Fruit fly (Drosophila melanogaster): ENCODE measurements around the gene Nup35.

The Nup35 gene

DNA sequence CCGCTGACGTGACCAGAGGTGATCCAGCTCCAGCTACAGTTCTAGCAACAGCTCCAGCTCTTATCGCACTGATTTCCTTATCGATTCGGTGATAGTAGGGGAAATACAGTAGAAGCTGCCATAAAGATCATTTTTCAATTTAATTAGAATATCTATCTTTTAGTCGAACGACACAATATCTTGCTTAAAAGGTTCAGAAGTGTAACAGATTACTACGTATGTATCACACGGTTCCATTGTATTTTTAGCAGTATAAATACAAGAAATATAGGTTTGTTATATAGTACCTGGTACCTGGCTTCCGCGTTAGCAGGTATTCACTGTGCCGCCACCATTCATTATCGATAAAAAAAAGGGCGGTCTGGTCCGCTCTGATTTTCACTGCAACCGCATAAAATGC is 3.1 kb upstream of the Nup35 start (continued):
- TF ChIP-seq net (GFP tag; optimal IDR thresholded peaks at IDR 0.05) (peak; percentile 65), cyc (GFP tag; optimal IDR thresholded peaks at IDR 0.05) (peak; percentile 80), CG6792 (GFP tag; optimal IDR thresholded peaks at IDR 0.05) (peak; percentile 80), Met (GFP tag; optimal IDR thresholded peaks at IDR 0.05) (peak; percentile 83), Eip93F (GFP tag; optimal IDR thresholded peaks at IDR 0.05) (peak; percentile 68), CG4318 (GFP tag; optimal IDR thresholded peaks at IDR 0.05) (peak; percentile 55), CG8319 (GFP tag; optimal IDR thresholded peaks at IDR 0.05) (peak; percentile 66), lz (GFP tag; optimal IDR thresholded peaks at IDR 0.05) (peak; percentile 75), CG6163 (GFP tag; IDR thresholded peaks at IDR 0.05) (peak; percentile 77), CG15336 (GFP tag; IDR thresholded peaks at IDR 0.05) (peak; percentile 60), Ets21C (GFP tag; optimal IDR thresholded peaks at IDR 0.05) (peak; percentile 69), Eip78C (GFP tag) (peak; percentile 88), CG7368 (GFP tag; optimal IDR thresholded peaks at IDR 0.05) (peak; percentile 70), ss (GFP tag; optimal IDR thresholded peaks at IDR 0.05) (peak; percentile 8 to 64), CG8119 (GFP tag; IDR thresholded peaks at IDR 0.05) (peak; percentile 67), eg (GFP tag; IDR thresholded peaks at IDR 0.05) (peak; percentile 58; the same call in 2 of the 3 replicates), CG8632 (GFP tag; optimal IDR thresholded peaks at IDR 0.05) (peak; percentile 74), topi (GFP tag; optimal IDR thresholded peaks at IDR 0.05) (peak; percentile 82), CG11902 (GFP tag; optimal IDR thresholded peaks at IDR 0.05) (peak; percentile 77), CG3032 (tag; optimal IDR thresholded peaks at IDR 0.05) (peak; percentile 61), CG16779 (tag; optimal IDR thresholded peaks at IDR 0.05) (peak; percentile 28), Hr4 (GFP tag; optimal IDR thresholded peaks at IDR 0.05) (peak; percentile 70), Gug (GFP tag; IDR thresholded peaks at IDR 0.05) (peak; percentile 37; the same call in 1 of the 2 replicates), CG32006 (GFP tag; optimal IDR thresholded peaks at IDR 0.05) (peak; percentile 71), CG31627 (GFP tag; optimal IDR thresholded peaks at IDR 0.05) (peak; percentile 84), fd59A (GFP tag; optimal IDR thresholded peaks at IDR 0.05) (peak; percentile 60), CG10669 (GFP tag; optimal IDR thresholded peaks at IDR 0.05) (peak; percentile 68), Hr38 (GFP tag; optimal IDR thresholded peaks at IDR 0.05) (no peak), CG6854 (GFP tag; optimal IDR thresholded peaks at IDR 0.05) (peak; percentile 47), achi (GFP tag; optimal IDR thresholded peaks at IDR 0.05) (peak; percentile 78), CG11762 (GFP tag; optimal IDR thresholded peaks at IDR 0.05; ENCODE audit: insufficient read depth) (peak; percentile 60), dac (GFP tag; optimal IDR thresholded peaks at IDR 0.05) (peak; percentile 1), CG1621 (tag; optimal IDR thresholded peaks at IDR 0.05) (peak; percentile 31), fd85E (GFP tag; optimal IDR thresholded peaks at IDR 0.05) (peak; percentile 23)

DNA sequence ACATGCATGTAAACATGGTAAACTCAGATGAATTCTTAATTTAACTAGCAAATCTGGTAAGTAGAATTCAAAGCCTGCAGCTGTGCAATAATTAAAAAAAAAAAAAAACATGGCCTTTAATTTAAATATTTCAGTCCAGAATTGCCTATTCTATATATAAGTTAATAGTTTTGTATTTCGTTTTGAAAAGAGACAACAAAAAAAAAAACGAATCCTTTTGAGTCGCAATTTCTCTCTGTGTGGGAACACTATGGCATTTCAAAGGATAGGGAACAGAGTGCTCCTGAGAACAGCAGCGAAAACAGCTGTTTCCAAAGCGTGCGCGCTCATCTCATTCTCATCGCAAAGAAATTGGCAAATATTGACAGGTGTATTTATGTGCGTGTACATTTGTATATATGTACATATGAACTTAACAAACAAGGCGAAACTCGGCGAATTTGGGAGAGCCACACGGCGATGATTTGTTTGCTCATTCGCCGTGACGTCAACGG is 2.2 kb upstream of the Nup35 start:
- TF ChIP-seq acj6 (GFP tag; optimal IDR thresholded peaks at IDR 0.05) (peak; percentile 69), CG1621 (tag; optimal IDR thresholded peaks at IDR 0.05) (peak; percentile 22), CG11762 (GFP tag; optimal IDR thresholded peaks at IDR 0.05; ENCODE audit: insufficient read depth) (peak; percentile 71), CG11294 (GFP tag; IDR thresholded peaks at IDR 0.05) (no peak), CG6808 (GFP tag; optimal IDR thresholded peaks at IDR 0.05) (peak; percentile 59), OdsH (GFP tag; optimal IDR thresholded peaks at IDR 0.05) (peak; percentile 76), CG10669 (GFP tag; optimal IDR thresholded peaks at IDR 0.05) (peak; percentile 60), cyc (GFP tag; optimal IDR thresholded peaks at IDR 0.05) (peak; percentile 73), Ets21C (GFP tag; optimal IDR thresholded peaks at IDR 0.05) (peak; percentile 60), CG8319 (GFP tag; optimal IDR thresholded peaks at IDR 0.05) (peak; percentile 53), vri (GFP tag; optimal IDR thresholded peaks at IDR 0.05) (peak; percentile 69), CG9139 (GFP tag; optimal IDR thresholded peaks at IDR 0.05) (no peak), eg (GFP tag; IDR thresholded peaks at IDR 0.05) (peak; percentile 69), Hr39 (GFP tag; optimal IDR thresholded peaks at IDR 0.05) (peak; percentile 75), dsx (GFP tag; optimal IDR thresholded peaks at IDR 0.05; ENCODE audit: poor library complexity, severe bottlenecking) (peak; percentile 32), salr (GFP tag; optimal IDR thresholded peaks at IDR 0.05) (peak in 1 of 2 experiments; percentile 71), pdm3 (GFP tag; optimal IDR thresholded peaks at IDR 0.05) (peak; percentile 73), dac (GFP tag; optimal IDR thresholded peaks at IDR 0.05) (peak; percentile 57), CG8632 (GFP tag; optimal IDR thresholded peaks at IDR 0.05) (peak; percentile 70), CG15336 (GFP tag; IDR thresholded peaks at IDR 0.05) (peak; percentile 79), CG31627 (GFP tag; optimal IDR thresholded peaks at IDR 0.05) (peak; percentile 75), fd59A (GFP tag; optimal IDR thresholded peaks at IDR 0.05) (peak; percentile 38), CG34406 (GFP tag; optimal IDR thresholded peaks at IDR 0.05) (peak; percentile 64), CG10631 (GFP tag; optimal IDR thresholded peaks at IDR 0.05) (peak; percentile 66), Blimp-1 (GFP tag; optimal IDR thresholded peaks at IDR 0.05) (peak; percentile 31), lz (GFP tag; optimal IDR thresholded peaks at IDR 0.05) (peak; percentile 76), CG32006 (GFP tag; optimal IDR thresholded peaks at IDR 0.05) (peak; percentile 84), fd85E (GFP tag; optimal IDR thresholded peaks at IDR 0.05) (no peak), Sox102F (GFP tag; optimal IDR thresholded peaks at IDR 0.05) (peak; percentile 75)
